Fruit fly (Drosophila melanogaster): ENCODE measurements around the gene ssp7.

ssp7 gene

DNA sequence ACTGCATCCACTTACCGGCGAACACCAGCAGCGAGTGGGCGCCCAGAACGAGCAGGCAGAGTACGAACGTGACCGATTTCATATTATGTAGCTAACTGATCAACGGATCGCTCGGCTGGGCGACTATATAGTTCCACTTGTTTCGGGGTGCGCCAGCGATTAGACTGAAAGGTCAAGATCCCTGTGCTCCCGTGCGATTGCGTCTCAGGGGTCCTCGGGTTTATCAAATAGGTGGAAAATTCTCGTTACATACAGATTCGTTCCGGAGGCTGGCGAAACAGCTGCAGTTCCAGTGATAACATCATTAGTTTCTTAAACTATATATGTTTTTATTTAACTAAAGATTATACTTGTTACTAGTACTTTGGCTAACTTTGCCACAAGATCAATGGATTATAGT is at the start of gene ssp7:
Gene ssp7, minus strand, starts transcription at position 101 of the 400 bp plus-strand sequence.
- no peak for TF ChIP-seq ey (GFP tag; optimal IDR thresholded peaks at IDR 0.05)
- no peak for TF ChIP-seq CrebA (GFP tag; optimal IDR thresholded peaks at IDR 0.05; ENCODE audit: borderline replicate concordance)
- TF ChIP-seq CG9705 (GFP tag; optimal IDR thresholded peaks at IDR 0.05): no peak
- no peak for TF ChIP-seq h (GFP tag; optimal IDR thresholded peaks at IDR 0.05)
- no peak for TF ChIP-seq Mio (GFP tag; optimal IDR thresholded peaks at IDR 0.05)
- TF ChIP-seq N (GFP tag; optimal IDR thresholded peaks at IDR 0.05): no peak
- TF ChIP-seq Jra (GFP tag; optimal IDR thresholded peaks at IDR 0.05): no peak
- TF ChIP-seq psq (GFP tag; optimal IDR thresholded peaks at IDR 0.05): no peak
- TF ChIP-seq HLH106 (tag; optimal IDR thresholded peaks at IDR 0.05): no peak

DNA sequence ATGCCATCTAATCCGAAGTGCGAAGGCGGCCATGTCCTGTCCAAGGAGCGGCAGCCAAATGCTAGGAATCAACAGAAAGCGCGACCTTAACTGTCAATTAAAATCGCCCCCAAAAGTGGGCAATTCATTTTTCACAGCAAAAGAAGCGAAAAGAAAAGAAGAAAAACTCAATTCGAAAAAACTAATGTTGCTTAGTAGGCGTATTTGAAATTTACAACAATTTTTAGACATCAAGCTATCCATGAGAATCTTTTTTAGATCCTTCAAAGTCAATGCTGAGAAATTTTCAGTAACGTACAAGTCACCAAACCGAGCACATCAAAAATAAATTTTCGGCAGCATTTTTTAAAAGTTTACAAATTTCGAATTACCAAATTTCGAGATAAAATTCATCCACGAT is 42.6 kb upstream of the ssp7 start, which contains the start of gene CG15200:
Gene CG15200, plus strand, starts transcription at position 301 of the 400 bp plus-strand sequence.
- TF ChIP-seq Abd-B (GFP tag; optimal IDR thresholded peaks at IDR 0.05) (no peak), Dif (GFP tag; optimal IDR thresholded peaks at IDR 0.05; ENCODE audit: partially characterized antibody) (no peak), sage (GFP tag; optimal IDR thresholded peaks at IDR 0.05) (no peak), rgr (GFP tag; optimal IDR thresholded peaks at IDR 0.05) (no peak), Vsx2 (GFP tag; optimal IDR thresholded peaks at IDR 0.05; ENCODE audit: partially characterized antibody) (no peak), CrebA (GFP tag; optimal IDR thresholded peaks at IDR 0.05; ENCODE audit: borderline replicate concordance) (no peak), Hnf4 (GFP tag; optimal IDR thresholded peaks at IDR 0.05) (no peak), Sp1 (GFP tag; optimal IDR thresholded peaks at IDR 0.05) (no peak), fru (GFP tag; optimal IDR thresholded peaks at IDR 0.05) (no peak), usp (GFP tag; optimal IDR thresholded peaks at IDR 0.05) (no peak), woc (GFP tag; optimal IDR thresholded peaks at IDR 0.05) (no peak)

DNA sequence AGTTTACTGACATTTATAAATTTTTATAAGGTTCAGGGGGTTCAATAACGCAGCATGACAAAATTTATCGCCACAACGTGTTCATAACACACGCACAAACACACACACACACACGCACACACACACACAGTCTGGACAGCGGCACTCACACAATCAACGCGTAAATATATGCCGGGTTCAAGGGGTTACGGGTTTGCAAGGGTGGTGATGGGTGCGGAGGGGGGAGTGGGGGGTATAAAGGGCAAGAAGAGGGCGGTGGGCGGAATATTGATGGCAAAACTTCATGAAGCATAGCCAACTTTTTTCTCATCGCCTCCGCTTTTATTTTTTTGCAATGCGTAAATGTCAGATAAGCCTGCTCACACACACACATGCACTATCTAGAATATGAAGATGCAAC is 36.0 kb upstream of the ssp7 start:
- TF ChIP-seq Abd-B (GFP tag; optimal IDR thresholded peaks at IDR 0.05) (no peak), HLH106 (tag; optimal IDR thresholded peaks at IDR 0.05) (no peak), dmrt93B (GFP tag; optimal IDR thresholded peaks at IDR 0.05) (no peak), Dfd (GFP tag; optimal IDR thresholded peaks at IDR 0.05) (peak; percentile 74), Hr83 (GFP tag; optimal IDR thresholded peaks at IDR 0.05; ENCODE audit: poor library complexity, severe bottlenecking) (no peak)

DNA sequence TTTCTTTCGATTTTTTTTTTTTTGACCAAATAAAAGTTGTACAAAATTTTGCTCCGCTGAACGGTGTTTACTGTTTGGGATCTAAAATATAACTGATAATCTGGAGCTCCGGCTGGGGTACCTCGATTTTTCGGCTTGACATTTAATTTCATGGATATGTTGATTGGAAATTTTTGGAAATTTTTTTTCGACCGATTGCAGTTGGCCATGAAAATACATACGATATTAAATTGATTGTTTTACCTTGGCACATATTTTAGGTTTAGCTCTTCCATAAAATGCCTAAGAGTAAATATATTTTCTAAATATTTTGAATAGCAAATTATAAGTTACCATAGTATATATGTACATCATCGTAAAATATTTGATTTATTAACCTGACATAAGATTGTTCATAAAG is 30.5 kb upstream of the ssp7 start, which contains the start of gene CG1394:
Gene CG1394, minus strand, starts transcription at position 101 of the 400 bp plus-strand sequence.
- TF ChIP-seq dmrt93B (GFP tag; optimal IDR thresholded peaks at IDR 0.05) (no peak), Abd-B (GFP tag; optimal IDR thresholded peaks at IDR 0.05) (no peak), dsf (GFP tag; optimal IDR thresholded peaks at IDR 0.05; ENCODE audit: borderline replicate concordance) (no peak), h (GFP tag; optimal IDR thresholded peaks at IDR 0.05) (no peak), jim (GFP tag; optimal IDR thresholded peaks at IDR 0.05) (no peak), foxo (GFP tag; optimal IDR thresholded peaks at IDR 0.05) (no peak), woc (GFP tag; optimal IDR thresholded peaks at IDR 0.05) (no peak), OdsH (GFP tag; optimal IDR thresholded peaks at IDR 0.05) (no peak)

DNA sequence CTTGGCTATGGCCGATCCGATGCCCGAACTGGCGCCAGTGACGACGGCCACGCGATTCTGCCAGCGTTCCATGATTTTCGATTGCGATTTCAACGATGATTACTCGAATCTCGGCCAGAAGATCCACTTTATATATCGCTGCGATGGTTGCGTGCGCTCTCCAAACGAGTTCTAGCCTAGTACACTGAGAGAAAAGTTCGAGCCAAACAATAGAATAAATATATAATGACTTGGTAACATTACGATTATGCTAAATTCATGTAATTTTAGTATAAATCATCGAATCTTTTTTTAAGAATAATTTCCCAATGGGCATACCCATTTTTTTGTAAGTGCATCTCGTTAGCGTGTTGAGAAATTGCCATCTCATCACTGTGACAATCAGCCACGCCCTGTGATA is 28.9 kb upstream of the ssp7 start, which contains the start of gene Antdh:
Gene Antdh, minus strand, starts transcription at position 101 of the 400 bp plus-strand sequence.
- no peak for TF ChIP-seq sage (GFP tag; optimal IDR thresholded peaks at IDR 0.05)
- no peak for TF ChIP-seq foxo (GFP tag; optimal IDR thresholded peaks at IDR 0.05)
- TF ChIP-seq Abd-B (GFP tag; optimal IDR thresholded peaks at IDR 0.05): no peak
- no peak for TF ChIP-seq sv (GFP tag; optimal IDR thresholded peaks at IDR 0.05)
- TF ChIP-seq dmrt93B (GFP tag; optimal IDR thresholded peaks at IDR 0.05): no peak

DNA sequence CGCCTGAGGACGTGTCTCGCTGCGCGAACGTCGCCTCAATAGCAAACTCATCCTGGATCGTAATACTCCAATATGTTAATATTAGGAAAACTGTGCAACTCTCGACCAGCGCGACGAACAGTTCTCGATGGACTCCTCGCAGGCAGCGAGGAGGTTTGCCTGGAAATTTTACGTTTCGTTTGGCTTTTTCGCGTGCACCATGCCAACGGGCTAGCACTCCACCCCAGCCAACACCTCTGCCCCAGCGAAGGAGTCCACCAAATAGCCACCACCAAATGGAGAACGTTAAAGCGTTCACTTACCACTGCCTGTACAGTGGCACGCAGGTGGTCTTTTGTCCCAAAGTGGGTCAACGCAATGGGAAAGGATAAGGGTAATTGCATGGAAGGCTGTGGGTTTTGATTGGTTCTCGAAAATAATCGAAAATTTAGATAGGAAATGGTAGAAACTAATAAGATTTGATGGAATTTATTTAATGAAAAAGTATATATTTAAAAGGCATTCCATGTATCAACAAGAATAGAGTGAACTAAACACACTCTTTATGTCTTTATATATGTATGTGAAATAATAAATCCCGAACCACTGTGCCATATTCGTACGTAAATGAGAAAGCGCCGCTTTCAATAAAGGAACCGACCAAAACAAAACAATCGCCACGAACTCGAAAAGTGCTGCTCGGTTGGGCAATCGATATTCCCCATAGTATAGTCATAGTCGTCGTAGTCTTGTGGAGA is 19.8 kb upstream of the ssp7 start, which contains the start of gene CG32668:
Gene CG32668, minus strand, starts transcription at position 51 of the 737 bp plus-strand sequence.
- TF ChIP-seq br (GFP tag; optimal IDR thresholded peaks at IDR 0.05) (no peak), lola (GFP tag; optimal IDR thresholded peaks at IDR 0.05) (no peak), brk (GFP tag; optimal IDR thresholded peaks at IDR 0.05) (no peak), psq (GFP tag; optimal IDR thresholded peaks at IDR 0.05) (no peak)
